Worm (Caenorhabditis elegans) whole organism, L3 larva: ENCODE data around the gene srw-55.

Experiments used
- ZK546.5 ChIP-seq: sonication (generic microtip); optimal IDR thresholded peaks from 2 replicates; lab custom pipeline; 2017; ENCODE audit warnings: missing biosample characterization, missing genetic modification characterization
- ceh-16 ChIP-seq: sonication (generic microtip); optimal IDR thresholded peaks from 2 replicates; lab custom pipeline; 2017; ENCODE audit warnings: missing biosample characterization, missing genetic modification characterization
- ceh-82 ChIP-seq: fragments of 150-350 bp; optimal IDR thresholded peaks from 2 replicates; lab custom pipeline; 2014; ENCODE audit warnings: missing biosample characterization, missing genetic modification characterization
- ceh-9 ChIP-seq: sonication (generic microtip); optimal IDR thresholded peaks from 2 replicates; lab custom pipeline; 2018; ENCODE audit warnings: missing biosample characterization, missing genetic modification characterization
- daf-12 ChIP-seq: fragments of 150-350 bp; optimal IDR thresholded peaks from 2 replicates; lab custom pipeline; 2014; ENCODE audit warnings: missing biosample characterization, missing genetic modification reagents, missing genetic modification characterization
- egl-27 ChIP-seq: sonication (generic microtip); optimal IDR thresholded peaks from 4 replicates; lab custom pipeline; 2017; ENCODE audit warnings: missing biosample characterization, missing genetic modification reagents, missing genetic modification characterization
- egl-5 ChIP-seq: fragments of 150-350 bp; optimal IDR thresholded peaks from 2 replicates; lab custom pipeline; 2017; ENCODE audit warnings: missing biosample characterization, missing genetic modification reagents, missing genetic modification characterization, inconsistent platforms
- elt-1 ChIP-seq: fragments of 150-350 bp; optimal IDR thresholded peaks from 2 replicates; lab custom pipeline; 2014; ENCODE audit warnings: missing biosample characterization, missing genetic modification characterization
- elt-3 ChIP-seq, 3 experiments: fragments of 150-350 bp in 1 of 3; sonication (generic microtip) in 2 of 3; optimal IDR thresholded peaks; 2 replicates in 2 of 3; 4 replicates in 1 of 3; lab custom pipeline; 2014 to 2017; ENCODE audit warnings: missing biosample characterization in 3 of 3, missing genetic modification characterization in 3 of 3
- eor-1 ChIP-seq, 2 experiments: fragments of 150-350 bp; optimal IDR thresholded peaks; 2 replicates each; lab custom pipeline; 2014 to 2018; ENCODE audit warnings: missing biosample characterization in 2 of 2, missing genetic modification characterization in 2 of 2
- fkh-10 ChIP-seq: sonication (generic microtip); optimal IDR thresholded peaks from 2 replicates; lab custom pipeline; 2017; ENCODE audit warnings: missing biosample characterization, missing genetic modification reagents, missing genetic modification characterization
- fkh-2 ChIP-seq: fragments of 150-350 bp; optimal IDR thresholded peaks from 2 replicates; lab custom pipeline; 2014; ENCODE audit warnings: missing biosample characterization, missing genetic modification reagents, missing genetic modification characterization
- fos-1 ChIP-seq: fragments of 150-350 bp; optimal IDR thresholded peaks from 2 replicates; lab custom pipeline; 2014; ENCODE audit warnings: missing biosample characterization, missing genetic modification characterization
- hmg-11 ChIP-seq: sonication (generic microtip); optimal IDR thresholded peaks from 2 replicates; lab custom pipeline; 2016; ENCODE audit warnings: missing genetic modification characterization, missing compliant biosample characterization
- jun-1 ChIP-seq: fragments of 150-350 bp; optimal IDR thresholded peaks from 2 replicates; lab custom pipeline; 2014; ENCODE audit warnings: missing biosample characterization, missing genetic modification reagents, missing genetic modification characterization
- lin-15B ChIP-seq: fragments of 150-350 bp; optimal IDR thresholded peaks from 2 replicates; lab custom pipeline; 2014; ENCODE audit warnings: missing biosample characterization, missing genetic modification characterization
- lin-39 ChIP-seq: fragments of 150-350 bp; optimal IDR thresholded peaks from 2 replicates; lab custom pipeline; 2018; ENCODE audit warnings: missing biosample characterization, missing genetic modification reagents, missing genetic modification characterization
- mdl-1 ChIP-seq: fragments of 150-350 bp; optimal IDR thresholded peaks from 2 replicates; lab custom pipeline; 2014; ENCODE audit warnings: missing biosample characterization, missing genetic modification characterization
- mml-1 ChIP-seq: fragments of 150-350 bp; sonication (generic microtip); optimal IDR thresholded peaks from 3 replicates; lab custom pipeline; 2014; ENCODE audit warnings: missing biosample characterization, missing genetic modification characterization
- nfya-1 ChIP-seq: sonication (generic microtip); optimal IDR thresholded peaks from 2 replicates; lab custom pipeline; 2017; ENCODE audit warnings: missing genetic modification characterization, mild to moderate bottlenecking, missing compliant biosample characterization, antibody characterized with exemption, moderate library complexity; ENCODE audit not compliant: insufficient read depth
- nhr-11 ChIP-seq: fragments of 150-350 bp; optimal IDR thresholded peaks from 2 replicates; lab custom pipeline; 2014; ENCODE audit warnings: missing biosample characterization, missing genetic modification characterization
- nhr-12 ChIP-seq: fragments of 150-350 bp; optimal IDR thresholded peaks from 2 replicates; lab custom pipeline; 2014; ENCODE audit warnings: missing biosample characterization, missing genetic modification characterization
- nhr-237 ChIP-seq: fragments of 150-350 bp; optimal IDR thresholded peaks from 2 replicates; lab custom pipeline; 2014; ENCODE audit warnings: missing biosample characterization, missing genetic modification characterization
- nhr-25 ChIP-seq: sonication (generic microtip); optimal IDR thresholded peaks from 2 replicates; lab custom pipeline; 2017; ENCODE audit warnings: missing biosample characterization, missing genetic modification characterization
- nhr-28 ChIP-seq: fragments of 150-350 bp; optimal IDR thresholded peaks from 2 replicates; lab custom pipeline; 2014; ENCODE audit warnings: missing biosample characterization, missing genetic modification characterization
- nhr-43 ChIP-seq: sonication (generic microtip); optimal IDR thresholded peaks from 2 replicates; lab custom pipeline; 2016; ENCODE audit warnings: mild to moderate bottlenecking, missing genetic modification characterization, missing compliant biosample characterization; ENCODE audit not compliant: poor library complexity, severe bottlenecking
- nhr-76 ChIP-seq: fragments of 150-350 bp; sonication (generic microtip); optimal IDR thresholded peaks from 5 replicates; lab custom pipeline; 2014; ENCODE audit warnings: missing biosample characterization, missing genetic modification characterization
- nhr-77 ChIP-seq: fragments of 150-350 bp; optimal IDR thresholded peaks from 2 replicates; lab custom pipeline; 2014; ENCODE audit warnings: missing biosample characterization, missing genetic modification characterization
- sea-2 ChIP-seq: fragments of 150-350 bp; sonication (generic microtip); optimal IDR thresholded peaks from 4 replicates; lab custom pipeline; 2014; ENCODE audit warnings: missing biosample characterization, missing genetic modification reagents, missing genetic modification characterization
- snpc-4 ChIP-seq: fragments of 150-350 bp; optimal IDR thresholded peaks from 2 replicates; lab custom pipeline; 2014; ENCODE audit warnings: missing biosample characterization, missing genetic modification characterization
- tbx-2 ChIP-seq: sonication (generic microtip); optimal IDR thresholded peaks from 2 replicates; lab custom pipeline; 2016; ENCODE audit warnings: mild to moderate bottlenecking, missing genetic modification characterization, missing compliant biosample characterization
- unc-39 ChIP-seq: sonication (generic microtip); optimal IDR thresholded peaks from 4 replicates; lab custom pipeline; 2017; ENCODE audit warnings: missing biosample characterization, missing genetic modification characterization
- unc-62 ChIP-seq: fragments of 150-350 bp; sonication (generic microtip); optimal IDR thresholded peaks from 4 replicates; lab custom pipeline; 2014; ENCODE audit warnings: missing biosample characterization, missing genetic modification reagents, missing genetic modification characterization
- zag-1 ChIP-seq: fragments of 150-350 bp; optimal IDR thresholded peaks from 2 replicates; lab custom pipeline; 2014; ENCODE audit warnings: missing biosample characterization, missing genetic modification characterization
- ztf-11 ChIP-seq: fragments of 150-350 bp; optimal IDR thresholded peaks from 2 replicates; lab custom pipeline; 2014; ENCODE audit warnings: missing biosample characterization, missing genetic modification characterization
- ztf-4 ChIP-seq: fragments of 150-350 bp; optimal IDR thresholded peaks from 2 replicates; lab custom pipeline; 2014; ENCODE audit warnings: missing biosample characterization, missing genetic modification characterization

srw-55 gene

ce11 chrV:15914774-15915173, 25.4 kb downstream of the srw-55 start:
- no peak for TF ChIP-seq hmg-11 (tag; lab: Kevin White, UChicago)
- TF ChIP-seq nhr-12 (tag; lab: Kevin White, UChicago), result no peak
- no peak for TF ChIP-seq fkh-10 (GFP tag; lab: Kevin White, UChicago)
- no peak for TF ChIP-seq snpc-4 (tag; lab: Kevin White, UChicago)
- no peak for TF ChIP-seq zag-1 (tag; lab: Kevin White, UChicago)
- TF ChIP-seq elt-3 (tag; optimal IDR thresholded peaks at IDR 0.05; lab: Kevin White, UChicago), result no peak
- no peak for TF ChIP-seq unc-39 (tag; lab: Kevin White, UChicago)
- no peak for TF ChIP-seq ztf-4
- TF ChIP-seq egl-5 (tag; lab: Kevin White, UChicago), result no peak
- TF ChIP-seq unc-62 (GFP tag; lab: Kevin White, UChicago), result no peak
- no peak for TF ChIP-seq sea-2
- TF ChIP-seq egl-27, result no peak
- TF ChIP-seq jun-1 (tag; lab: Kevin White, UChicago), result no peak
- TF ChIP-seq ZK546.5 (tag; lab: Kevin White, UChicago), result no peak
- TF ChIP-seq nhr-43 (tag; lab: Kevin White, UChicago), result no peak
- TF ChIP-seq ceh-82 (tag; lab: Kevin White, UChicago), result no peak
- no peak for TF ChIP-seq fos-1 (tag; lab: Kevin White, UChicago)
- TF ChIP-seq lin-39 (tag; lab: Kevin White, UChicago), result no peak

- TF ChIP-seq snpc-4 (tag; lab: Kevin White, UChicago), result no peak
- TF ChIP-seq nhr-11 (tag; lab: Kevin White, UChicago), result no peak
- TF ChIP-seq fkh-2 (tag; lab: Kevin White, UChicago), result no peak
- no peak for TF ChIP-seq sea-2
- TF ChIP-seq egl-5 (tag; lab: Kevin White, UChicago), result no peak
- TF ChIP-seq nhr-28 (tag; lab: Kevin White, UChicago), result no peak
- TF ChIP-seq tbx-2 (tag; lab: Kevin White, UChicago), result no peak
- TF ChIP-seq fkh-10 (GFP tag; lab: Kevin White, UChicago), result no peak
- no peak for TF ChIP-seq hmg-11 (tag; lab: Kevin White, UChicago)
- TF ChIP-seq nhr-77 (tag; lab: Kevin White, UChicago), result no peak
- TF ChIP-seq lin-15B, result no peak
- TF ChIP-seq zag-1 (tag; lab: Kevin White, UChicago), result no peak
- TF ChIP-seq daf-12 (tag; lab: Kevin White, UChicago), result no peak
- TF ChIP-seq elt-3 (tag; optimal IDR thresholded peaks at IDR 0.05; lab: Kevin White, UChicago), result no peak
- no peak for TF ChIP-seq nhr-76 (tag; lab: Kevin White, UChicago)
- TF ChIP-seq nhr-237, result no peak
- TF ChIP-seq lin-39 (tag; lab: Kevin White, UChicago), result no peak
- no peak for TF ChIP-seq ceh-9 (tag; lab: Kevin White, UChicago)
- no peak for TF ChIP-seq ztf-11 (tag; lab: Kevin White, UChicago)
Observed at ce11 chrV:15913714-15914113, 26.4 kb downstream of the srw-55 start, which contains the start of gene F35E8.7. F35E8.7 (plus strand) TSS chrV:15914014.

DNA sequence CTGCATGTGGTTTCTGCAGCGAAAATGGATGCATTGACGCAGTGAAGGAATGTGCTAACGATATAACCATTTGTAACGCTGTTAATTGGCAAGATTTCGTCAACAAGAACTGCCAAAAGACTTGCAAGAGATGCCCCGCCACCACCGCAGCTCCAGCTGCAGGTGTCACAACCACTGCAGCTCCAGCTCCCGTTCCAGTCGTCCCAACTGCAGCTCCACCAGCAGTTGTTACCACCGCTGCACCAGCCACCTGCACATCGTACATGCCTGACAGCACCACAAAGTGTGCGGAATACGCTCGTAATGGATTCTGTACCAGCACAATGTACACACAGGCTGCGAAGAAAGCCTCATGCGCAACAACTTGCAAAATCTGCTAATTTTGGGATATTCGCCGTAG, 27.5 kb downstream of the srw-55 start:
- TF ChIP-seq ceh-16 (no peak), nhr-43 (tag; lab: Kevin White, UChicago) (no peak), ztf-11 (tag; lab: Kevin White, UChicago) (no peak), ceh-9 (tag; lab: Kevin White, UChicago) (no peak), egl-5 (tag; lab: Kevin White, UChicago) (no peak), snpc-4 (tag; lab: Kevin White, UChicago) (no peak), fkh-2 (tag; lab: Kevin White, UChicago) (no peak), egl-27 (no peak), elt-3 (tag; optimal IDR thresholded peaks at IDR 0.05; lab: Kevin White, UChicago) (no peak), ceh-82 (tag; lab: Kevin White, UChicago) (no peak), eor-1 (tag; optimal IDR thresholded peaks at IDR 0.05; lab: Kevin White, UChicago) (no peak), nfya-1 (tag; lab: Kevin White, UChicago) (no peak), daf-12 (tag; lab: Kevin White, UChicago) (no peak), mml-1 (no peak), unc-39 (tag; lab: Kevin White, UChicago) (no peak), elt-1 (tag; lab: Kevin White, UChicago) (no peak), nhr-237 (no peak), nhr-25 (tag; lab: Kevin White, UChicago) (no peak)

- TF ChIP-seq fkh-10 (GFP tag; lab: Kevin White, UChicago) (no peak), ceh-82 (tag; lab: Kevin White, UChicago) (no peak), mdl-1 (tag; lab: Kevin White, UChicago) (no peak), nhr-12 (tag; lab: Kevin White, UChicago) (no peak)
Observed at ce11 chrV:15911848-15912247, 28.3 kb downstream of the srw-55 start, which contains the start of gene F35E8.6. F35E8.6 (plus strand) TSS chrV:15912148.
